Worm (Caenorhabditis elegans): Measurements from ENCODE around the gene F36G9.3.

- no peak for TF ChIP-seq snpc-4 (tag; optimal IDR thresholded peaks at IDR 0.05)
- TF ChIP-seq mep-1 (tag; optimal IDR thresholded peaks at IDR 0.05), result no peak
- TF ChIP-seq unc-62 (GFP tag; optimal IDR thresholded peaks at IDR 0.05), result no peak
- TF ChIP-seq nhr-76 (tag; optimal IDR thresholded peaks at IDR 0.05), result no peak
- no peak for TF ChIP-seq blmp-1 (tag; optimal IDR thresholded peaks at IDR 0.05)
- no peak for TF ChIP-seq nhr-28 (tag; optimal IDR thresholded peaks at IDR 0.05)
- no peak for TF ChIP-seq mls-2 (tag; optimal IDR thresholded peaks at IDR 0.05)
- no peak for TF ChIP-seq unc-120 (tag; optimal IDR thresholded peaks at IDR 0.05; ENCODE audit: poor library complexity, severe bottlenecking)
- no peak for TF ChIP-seq elt-1 (tag; optimal IDR thresholded peaks at IDR 0.05; ENCODE audit: borderline replicate concordance, insufficient read depth)
- no peak for TF ChIP-seq lin-13 (tag; optimal IDR thresholded peaks at IDR 0.05)
These were observed 4.4 kb upstream of the F36G9.3 start, which contains the start of gene srw-56 for ce11 chrV:15952762-15953161.

Data from whole organism, mixed stage, embryonic.